Fruit fly (Drosophila melanogaster): ENCODE measurements around the gene hdm.

The hdm gene

DNA sequence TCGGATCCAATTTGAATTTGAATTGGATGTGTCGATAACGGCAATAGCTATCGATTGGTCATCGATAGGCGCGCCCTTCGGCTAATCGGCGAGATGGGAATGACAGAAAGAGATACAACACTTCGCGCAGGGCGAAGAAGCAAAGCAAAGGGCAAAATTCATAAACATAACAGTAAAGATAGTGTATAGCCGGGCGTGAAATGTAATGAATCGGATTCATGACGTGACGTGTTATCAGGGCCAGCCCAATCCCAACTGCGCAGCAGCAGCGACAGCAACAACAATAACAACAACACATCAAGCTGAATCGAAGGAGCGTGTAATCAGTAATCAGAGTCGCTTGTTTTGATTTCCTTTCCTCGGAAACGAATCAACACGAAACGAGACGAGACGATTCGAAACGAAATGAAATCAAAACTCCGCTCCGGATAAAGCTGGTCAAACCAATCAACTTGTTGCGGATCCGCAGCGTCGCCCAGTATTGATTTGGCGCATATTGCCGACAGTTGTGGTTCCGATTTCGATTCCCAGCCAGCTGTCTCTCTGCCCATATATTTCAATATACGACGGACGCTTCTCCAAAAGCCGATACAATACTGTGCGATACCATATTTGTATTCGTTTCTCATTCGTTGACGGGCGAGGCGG lies 7.8 kb downstream of the hdm start, which contains the start of gene snz (continued):
- TF ChIP-seq Aef1 (GFP tag; IDR thresholded peaks at IDR 0.05) (no peak), CG17912 (GFP tag; optimal IDR thresholded peaks at IDR 0.05) (no peak), Blimp-1 (GFP tag; optimal IDR thresholded peaks at IDR 0.05) (no peak), gcm (GFP tag; optimal IDR thresholded peaks at IDR 0.05) (no peak), trem (tag; optimal IDR thresholded peaks at IDR 0.05) (peak; percentile 1), CG11085 (GFP tag; IDR thresholded peaks at IDR 0.05) (no peak), CG13287 (GFP tag; IDR thresholded peaks at IDR 0.05; ENCODE audit: partially characterized antibody) (peak; percentile 83), Gug (GFP tag; IDR thresholded peaks at IDR 0.05) (no peak), lov (optimal IDR thresholded peaks at IDR 0.05) (no peak), lov (GFP tag; IDR thresholded peaks at IDR 0.05) (no peak), Max (GFP tag; optimal IDR thresholded peaks at IDR 0.05) (no peak), CG10366 (GFP tag; IDR thresholded peaks at IDR 0.05) (no peak), TFAM (GFP tag; optimal IDR thresholded peaks at IDR 0.05) (no peak), CG2116 (GFP tag; optimal IDR thresholded peaks at IDR 0.05) (peak; percentile 87), dmrt11E (tag; optimal IDR thresholded peaks at IDR 0.05) (no peak), CG6765 (GFP tag; optimal IDR thresholded peaks at IDR 0.05) (no peak), Neu2 (GFP tag; optimal IDR thresholded peaks at IDR 0.05; ENCODE audit: borderline replicate concordance) (no peak), bab2 (GFP tag; optimal IDR thresholded peaks at IDR 0.05) (no peak), ssp (GFP tag; IDR thresholded peaks at IDR 0.05) (no peak), CG7963 (GFP tag; IDR thresholded peaks at IDR 0.05; ENCODE audit: partially characterized antibody) (peak; percentile 58; the same call in 1 of the 3 replicates), CG1832 (GFP tag; optimal IDR thresholded peaks at IDR 0.05) (no peak), CG9797 (GFP tag; optimal IDR thresholded peaks at IDR 0.05) (no peak), Atf6 (GFP tag; IDR thresholded peaks at IDR 0.05) (no peak), pb (GFP tag; optimal IDR thresholded peaks at IDR 0.05) (no peak), crp (GFP tag; optimal IDR thresholded peaks at IDR 0.05) (peak in 1 of 2 experiments; percentile 0), CG9215 (GFP tag; IDR thresholded peaks at IDR 0.05) (no peak), kah (GFP tag; optimal IDR thresholded peaks at IDR 0.05) (no peak), pan (optimal IDR thresholded peaks at IDR 0.05) (no peak), pan (GFP tag; optimal IDR thresholded peaks at IDR 0.05 in 1 of 2, IDR thresholded peaks at IDR 0.05 in 1 of 2) (peak in 1 of 2 experiments; percentile 19), CG2120 (GFP tag; optimal IDR thresholded peaks at IDR 0.05) (peak; percentile 25), CG8089 (GFP tag; optimal IDR thresholded peaks at IDR 0.05) (no peak), CG10462 (GFP tag; optimal IDR thresholded peaks at IDR 0.05) (no peak), CG3163 (GFP tag; optimal IDR thresholded peaks at IDR 0.05) (no peak), CG15073 (GFP tag; optimal IDR thresholded peaks at IDR 0.05) (no peak), phol (tag; optimal IDR thresholded peaks at IDR 0.05) (no peak), Kr (GFP tag; optimal IDR thresholded peaks at IDR 0.05) (no peak), ato (GFP tag; IDR thresholded peaks at IDR 0.05; ENCODE audit: partially characterized antibody) (peak; percentile 50; the same call in 1 of the 2 replicates), CG6254 (GFP tag; optimal IDR thresholded peaks at IDR 0.05) (no peak), D (optimal IDR thresholded peaks at IDR 0.05) (no peak), D (GFP tag; optimal IDR thresholded peaks at IDR 0.05) (no peak), unc-4 (GFP tag; IDR thresholded peaks at IDR 0.05; ENCODE audit: partially characterized antibody) (peak; percentile 74), kay (GFP tag; optimal IDR thresholded peaks at IDR 0.05) (no peak), CG1792 (GFP tag; optimal IDR thresholded peaks at IDR 0.05) (no peak), dpn (GFP tag; optimal IDR thresholded peaks at IDR 0.05) (no peak), Drgx (GFP tag; IDR thresholded peaks at IDR 0.05) (no peak), mirr (GFP tag; optimal IDR thresholded peaks at IDR 0.05) (peak; percentile 83), CG5180 (GFP tag; optimal IDR thresholded peaks at IDR 0.05) (no peak), so (GFP tag; IDR thresholded peaks at IDR 0.05) (no peak), ac (GFP tag; optimal IDR thresholded peaks at IDR 0.05) (no peak), Adf1 (GFP tag; IDR thresholded peaks at IDR 0.05) (peak; percentile 89)
